Fruit fly (Drosophila melanogaster) whole organism, embryonic: Measurements from ENCODE around the gene Spx.

Experiments
- B-H1 ChIP-seq: fragments of 200-800 bp; sonication (Bioruptor generic); IDR thresholded peaks from 3 replicates; pipeline ENCODE4 v1.3.6; 2022; ENCODE audit warnings: missing biosample characterization, missing genetic modification characterization
- B-H2 ChIP-seq: fragments of 200-800 bp; sonication (Bioruptor generic); optimal IDR thresholded peaks from 2 replicates; lab custom pipeline; 2018; ENCODE audit warnings: missing biosample characterization, mild to moderate bottlenecking, missing genetic modification characterization
- Bteb2 ChIP-seq: fragments of 200-800 bp; sonication (Bioruptor generic); optimal IDR thresholded peaks from 2 replicates; lab custom pipeline; 2016; ENCODE audit warnings: missing biosample characterization, missing genetic modification characterization
- CG1024 ChIP-seq: fragments of 200-800 bp; sonication (Bioruptor generic); IDR thresholded peaks from 2 replicates; pipeline ENCODE4 v1.3.6; 2022; ENCODE audit warnings: missing biosample characterization, missing genetic modification characterization
- CG12744 ChIP-seq: fragments of 200-800 bp; sonication (Bioruptor generic); optimal IDR thresholded peaks from 2 replicates; lab custom pipeline; 2016; ENCODE audit warnings: missing biosample characterization, missing genetic modification characterization
- CG13123 ChIP-seq: fragments of 200-800 bp; sonication (Bioruptor generic); optimal IDR thresholded peaks from 2 replicates; lab custom pipeline; 2016; ENCODE audit warnings: missing biosample characterization, missing genetic modification characterization
- CG13296 ChIP-seq: fragments of 200-800 bp; sonication (Bioruptor generic); optimal IDR thresholded peaks from 3 replicates; lab custom pipeline; 2018; ENCODE audit warnings: missing biosample characterization, mild to moderate bottlenecking, missing genetic modification characterization
- CG14965 ChIP-seq: fragments of 200-800 bp; sonication (Bioruptor generic); optimal IDR thresholded peaks from 2 replicates; lab custom pipeline; 2016; ENCODE audit warnings: missing biosample characterization, missing genetic modification characterization, borderline replicate concordance
- CG15011 ChIP-seq: fragments of 200-800 bp; sonication (Bioruptor generic); optimal IDR thresholded peaks from 3 replicates; lab custom pipeline; 2018; ENCODE audit warnings: missing biosample characterization, mild to moderate bottlenecking, missing genetic modification characterization
- CG15269 ChIP-seq: fragments of 200-800 bp; sonication (Bioruptor generic); optimal IDR thresholded peaks from 2 replicates; lab custom pipeline; 2018; ENCODE audit warnings: missing biosample characterization, mild to moderate bottlenecking, missing genetic modification characterization, moderate library complexity
- CG15514 ChIP-seq: fragments of 200-800 bp; sonication (Bioruptor generic); optimal IDR thresholded peaks from 3 replicates; lab custom pipeline; 2017; ENCODE audit warnings: missing biosample characterization, missing genetic modification characterization, mild to moderate bottlenecking, moderate library complexity, missing genetic modification reagents
- CG1647 ChIP-seq: fragments of 200-800 bp; sonication (Bioruptor generic); optimal IDR thresholded peaks from 3 replicates; lab custom pipeline; 2016; ENCODE audit warnings: missing biosample characterization, missing genetic modification characterization
- CG16815 ChIP-seq: fragments of 200-800 bp; sonication (Bioruptor generic); optimal IDR thresholded peaks from 3 replicates; lab custom pipeline; 2017; ENCODE audit warnings: missing biosample characterization, mild to moderate bottlenecking, missing genetic modification characterization
- CG16863 ChIP-seq: fragments of 200-800 bp; sonication (Bioruptor generic); optimal IDR thresholded peaks from 3 replicates; lab custom pipeline; 2016; ENCODE audit warnings: missing biosample characterization, missing genetic modification characterization
- CG17385 ChIP-seq: fragments of 200-800 bp; sonication (Bioruptor generic); optimal IDR thresholded peaks from 3 replicates; lab custom pipeline; 2018; ENCODE audit warnings: missing biosample characterization, mild to moderate bottlenecking, missing genetic modification characterization
- CG18011 ChIP-seq: fragments of 200-800 bp; sonication (Bioruptor generic); optimal IDR thresholded peaks from 2 replicates; lab custom pipeline; 2017; ENCODE audit warnings: missing biosample characterization, missing genetic modification characterization, mild to moderate bottlenecking, moderate library complexity, missing genotype
- CG18476 ChIP-seq: fragments of 200-800 bp; sonication (Bioruptor generic); optimal IDR thresholded peaks from 2 replicates; lab custom pipeline; 2016; ENCODE audit warnings: missing biosample characterization, mild to moderate bottlenecking, missing genetic modification characterization
- CG18599 ChIP-seq: fragments of 200-800 bp; sonication (Bioruptor generic); optimal IDR thresholded peaks from 3 replicates; lab custom pipeline; 2017; ENCODE audit warnings: missing biosample characterization, missing genetic modification characterization, mild to moderate bottlenecking, moderate library complexity, missing genetic modification reagents
- CG2678 ChIP-seq: fragments of 200-800 bp; sonication (Bioruptor generic); optimal IDR thresholded peaks from 3 replicates; lab custom pipeline; 2019; ENCODE audit warnings: missing biosample characterization, mild to moderate bottlenecking, missing genetic modification characterization, moderate library complexity
- CG2875 ChIP-seq: fragments of 200-800 bp; sonication (Bioruptor generic); optimal IDR thresholded peaks from 2 replicates; lab custom pipeline; 2017; ENCODE audit warnings: missing biosample characterization, mild to moderate bottlenecking, missing genetic modification characterization, missing genetic modification reagents
- CG3407 ChIP-seq: fragments of 200-800 bp; sonication (Bioruptor generic); optimal IDR thresholded peaks from 2 replicates; lab custom pipeline; 2018; ENCODE audit warnings: missing biosample characterization, mild to moderate bottlenecking, missing genetic modification characterization
- CG34376 ChIP-seq: fragments of 200-800 bp; sonication (Bioruptor generic); optimal IDR thresholded peaks from 2 replicates; lab custom pipeline; 2018; ENCODE audit warnings: missing biosample characterization, mild to moderate bottlenecking, missing genetic modification characterization
- CG8388 ChIP-seq: fragments of 200-800 bp; sonication (Bioruptor generic); optimal IDR thresholded peaks from 2 replicates; lab custom pipeline; 2019; ENCODE audit warnings: missing biosample characterization, mild to moderate bottlenecking, missing genetic modification characterization, moderate library complexity
- CG9817 ChIP-seq: fragments of 200-800 bp; sonication (Bioruptor generic); optimal IDR thresholded peaks from 2 replicates; lab custom pipeline; 2018; ENCODE audit warnings: missing biosample characterization, mild to moderate bottlenecking, missing genetic modification characterization, moderate library complexity
- Chrac-16 ChIP-seq: fragments of 200-800 bp; sonication (Bioruptor generic); optimal IDR thresholded peaks from 3 replicates; lab custom pipeline; 2016; ENCODE audit warnings: missing biosample characterization, missing genetic modification characterization
- D19A ChIP-seq: fragments of 200-800 bp; optimal IDR thresholded peaks from 3 replicates; lab custom pipeline; 2019; ENCODE audit warnings: missing biosample characterization, mild to moderate bottlenecking, missing genetic modification characterization, moderate library complexity
- Dref ChIP-seq: fragments of 200-800 bp; sonication (Bioruptor generic); IDR thresholded peaks from 2 replicates; pipeline ENCODE4 v1.3.6; 2022; ENCODE audit warnings: missing biosample characterization, missing genetic modification characterization
- E2f2 ChIP-seq: fragments of 200-800 bp; sonication (Bioruptor generic); IDR thresholded peaks from 2 replicates; pipeline ENCODE4 v1.3.6; 2022; ENCODE audit warnings: missing biosample characterization, missing genetic modification characterization
- Hmr ChIP-seq: fragments of 200-800 bp; sonication (Bioruptor generic); optimal IDR thresholded peaks from 3 replicates; lab custom pipeline; 2017; ENCODE audit warnings: mild to moderate bottlenecking, missing biosample characterization, missing genetic modification reagents, missing genetic modification characterization
- NC2β ChIP-seq: fragments of 200-800 bp; sonication (Bioruptor generic); optimal IDR thresholded peaks from 2 replicates; lab custom pipeline; 2016; ENCODE audit warnings: missing biosample characterization, missing genetic modification characterization
- Rfx ChIP-seq: fragments of 200-800 bp; sonication (Bioruptor generic); IDR thresholded peaks from 2 replicates; pipeline ENCODE4 v1.3.6; 2022; ENCODE audit warnings: missing biosample characterization, missing genetic modification characterization
- Sin3A ChIP-seq: fragments of >200 bp; optimal IDR thresholded peaks from 2 replicates; lab custom pipeline; 2018
- ac ChIP-seq: fragments of 200-800 bp; sonication (Bioruptor generic); optimal IDR thresholded peaks from 3 replicates; lab custom pipeline; 2017; ENCODE audit warnings: missing biosample characterization, mild to moderate bottlenecking, missing genetic modification characterization
- ash1 ChIP-seq: fragments of 200-800 bp; sonication (Bioruptor generic); optimal IDR thresholded peaks from 2 replicates; lab custom pipeline; 2018; ENCODE audit warnings: missing biosample characterization, mild to moderate bottlenecking, missing genetic modification characterization
- cato ChIP-seq: fragments of 200-800 bp; sonication (Bioruptor generic); optimal IDR thresholded peaks from 2 replicates; lab custom pipeline; 2016; ENCODE audit warnings: missing biosample characterization, missing genetic modification characterization, borderline replicate concordance
- cg ChIP-seq: fragments of 200-800 bp; sonication (Bioruptor generic); optimal IDR thresholded peaks from 3 replicates; lab custom pipeline; 2019; ENCODE audit warnings: missing biosample characterization, mild to moderate bottlenecking, missing genetic modification characterization, moderate library complexity
- ci ChIP-seq: fragments of 200-800 bp; sonication (Bioruptor generic); IDR thresholded peaks from 3 replicates; pipeline ENCODE4 v1.3.6; 2022; ENCODE audit warnings: missing biosample characterization, missing genetic modification characterization
- dan ChIP-seq: fragments of 200-800 bp; sonication (Bioruptor generic); IDR thresholded peaks from 2 replicates; pipeline ENCODE4 v1.3.6; 2022; ENCODE audit warnings: missing biosample characterization, missing genetic modification characterization
- dmrt11E ChIP-seq: fragments of 200-800 bp; sonication (Bioruptor generic); optimal IDR thresholded peaks from 3 replicates; lab custom pipeline; 2018; ENCODE audit warnings: missing biosample characterization, mild to moderate bottlenecking, missing genetic modification characterization, moderate library complexity
- exex ChIP-seq: fragments of 200-800 bp; sonication (Bioruptor generic); optimal IDR thresholded peaks from 4 replicates; lab custom pipeline; 2018; ENCODE audit warnings: missing biosample characterization, mild to moderate bottlenecking, missing genetic modification characterization, moderate library complexity
- fd96Cb ChIP-seq: fragments of 200-800 bp; sonication (Bioruptor generic); optimal IDR thresholded peaks from 2 replicates; lab custom pipeline; 2018; ENCODE audit warnings: missing biosample characterization, mild to moderate bottlenecking, missing genetic modification characterization, moderate library complexity
- grn ChIP-seq: fragments of 200-800 bp; sonication (Bioruptor generic); optimal IDR thresholded peaks from 3 replicates; lab custom pipeline; 2017; ENCODE audit warnings: missing biosample characterization, missing genetic modification characterization
- ken ChIP-seq: fragments of 200-800 bp; sonication (Bioruptor generic); IDR thresholded peaks from 3 replicates; pipeline ENCODE4 v1.3.6; 2022; ENCODE audit warnings: missing biosample characterization, missing genetic modification characterization
- kni ChIP-seq: fragments of 200-800 bp; sonication (Bioruptor generic); optimal IDR thresholded peaks from 3 replicates; lab custom pipeline; 2017; ENCODE audit warnings: mild to moderate bottlenecking, missing biosample characterization, missing genetic modification reagents, missing genetic modification characterization
- lmd ChIP-seq: fragments of 200-800 bp; sonication (Bioruptor generic); IDR thresholded peaks from 2 replicates; pipeline ENCODE4 v1.3.6; 2022; ENCODE audit warnings: missing biosample characterization, missing genetic modification characterization
- odd ChIP-seq: fragments of 200-800 bp; sonication (Bioruptor generic); optimal IDR thresholded peaks from 2 replicates; lab custom pipeline; 2017; ENCODE audit warnings: missing biosample characterization, mild to moderate bottlenecking, missing genetic modification characterization
- prd ChIP-seq, 3 experiments: fragments of >200 bp in 2 of 3; fragments of 200-800 bp in 1 of 3; sonication (Bioruptor generic) in 1 of 3; optimal IDR thresholded peaks in 2 of 3; IDR thresholded peaks in 1 of 3; 2 replicates in 2 of 3; 3 replicates in 1 of 3; pipeline versions ENCODE4 v1.3.6 to Lab custom; 2017 to 2022; ENCODE audit warnings: missing biosample characterization in 1 of 3, missing genetic modification characterization in 1 of 3
- pum ChIP-seq: fragments of 200-800 bp; sonication (Bioruptor generic); optimal IDR thresholded peaks from 2 replicates; lab custom pipeline; 2016; ENCODE audit warnings: missing biosample characterization, missing genetic modification characterization
- row ChIP-seq: fragments of 200-800 bp; sonication (Bioruptor generic); IDR thresholded peaks from 3 replicates; pipeline ENCODE4 v1.3.6; 2022; ENCODE audit warnings: missing biosample characterization, missing genetic modification characterization
- stc ChIP-seq: fragments of 200-800 bp; sonication (Bioruptor generic); IDR thresholded peaks from 2 replicates; pipeline ENCODE4 v1.3.6; 2022; ENCODE audit warnings: missing biosample characterization, missing genetic modification characterization

Spx gene

DNA sequence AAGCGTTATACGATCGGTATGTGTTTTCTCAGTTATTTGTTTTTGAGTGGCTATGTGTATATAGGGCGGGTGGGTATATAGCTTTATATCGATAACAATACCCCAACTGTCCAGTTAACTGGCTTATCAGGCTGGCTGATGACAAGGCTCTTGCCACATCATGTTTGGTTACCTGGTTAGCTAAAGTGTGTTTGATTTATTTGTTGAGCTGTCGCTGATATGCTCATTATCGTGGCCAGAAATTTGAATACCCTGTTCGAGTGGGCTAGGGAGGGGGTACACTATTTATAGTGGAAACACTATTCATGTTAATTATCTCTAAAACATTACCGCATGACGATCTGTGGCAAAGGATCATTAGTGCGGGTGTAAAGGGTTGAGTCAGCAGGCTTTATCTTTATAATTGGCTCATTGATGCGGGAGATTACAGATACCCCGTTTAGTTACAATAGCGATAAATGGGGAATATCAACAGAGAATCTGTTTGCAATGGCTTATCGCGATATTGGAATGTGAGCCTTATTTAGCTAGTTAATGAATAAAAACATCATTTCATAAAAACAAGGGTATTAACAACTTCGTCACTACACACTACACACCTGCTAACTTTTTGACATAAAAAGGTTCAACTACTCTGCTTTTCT is 2.6 kb upstream of the Spx start (continued):
- TF ChIP-seq D19A (tag; lab: Kevin White, UChicago), result no peak
- TF ChIP-seq CG17385 (GFP tag; lab: Kevin White, UChicago), result no peak
- TF ChIP-seq CG13123 (GFP tag; lab: Kevin White, UChicago), result no peak
- no peak for TF ChIP-seq CG16815 (GFP tag; lab: Kevin White, UChicago)
- TF ChIP-seq CG15514 (GFP tag; lab: Kevin White, UChicago), result no peak
- no peak for TF ChIP-seq ash1
- TF ChIP-seq CG18476 (GFP tag; lab: Kevin White, UChicago), result no peak
- no peak for TF ChIP-seq kni (GFP tag; lab: Kevin White, UChicago)
- TF ChIP-seq CG16863 (GFP tag; lab: Kevin White, UChicago), result no peak
- TF ChIP-seq CG14965 (GFP tag; lab: Kevin White, UChicago), result no peak
- no peak for TF ChIP-seq B-H1 (GFP tag; lab: Robert Waterston, UW)
- no peak for TF ChIP-seq CG8388 (GFP tag; lab: Kevin White, UChicago)
- no peak for TF ChIP-seq Chrac-16 (GFP tag; lab: Kevin White, UChicago)
- no peak for TF ChIP-seq Sin3A (lab: Kevin White, UChicago)
- no peak for TF ChIP-seq CG15269 (tag; lab: Kevin White, UChicago)
- TF ChIP-seq ci (GFP tag; lab: Robert Waterston, UW), result 0 out of 3 replicates have a peak, but pooled peaks have one; percentile 12
- TF ChIP-seq pum (GFP tag; lab: Kevin White, UChicago), result no peak
- TF ChIP-seq ken, result no peak
- TF ChIP-seq cato (GFP tag; lab: Kevin White, UChicago), result no peak
- TF ChIP-seq CG1647 (GFP tag; lab: Kevin White, UChicago), result no peak
- TF ChIP-seq CG9817 (tag; lab: Kevin White, UChicago), result no peak
- TF ChIP-seq stc (GFP tag; lab: Robert Waterston, UW), result peak; percentile 8; the same call in 1 of the 2 replicates
- no peak for TF ChIP-seq Rfx (GFP tag; lab: Robert Waterston, UW)
- TF ChIP-seq lmd, result no peak
- TF ChIP-seq Dref, result no peak
- no peak for TF ChIP-seq cg (GFP tag; lab: Kevin White, UChicago)
- TF ChIP-seq Bteb2 (GFP tag; lab: Kevin White, UChicago), result no peak
- TF ChIP-seq odd (GFP tag; lab: Kevin White, UChicago), result no peak
- TF ChIP-seq B-H2 (GFP tag; lab: Kevin White, UChicago), result no peak
- TF ChIP-seq CG34376 (GFP tag; lab: Kevin White, UChicago), result peak; percentile 60
- TF ChIP-seq exex (tag; lab: Kevin White, UChicago), result peak; percentile 87
- no peak for TF ChIP-seq dmrt11E (tag; lab: Kevin White, UChicago)
- TF ChIP-seq dan, result no peak
- peak; percentile 39 for TF ChIP-seq grn (GFP tag; lab: Kevin White, UChicago)
- TF ChIP-seq CG12744 (GFP tag; lab: Kevin White, UChicago), result no peak
- TF ChIP-seq, all 482 proteins: peak for 13

DNA sequence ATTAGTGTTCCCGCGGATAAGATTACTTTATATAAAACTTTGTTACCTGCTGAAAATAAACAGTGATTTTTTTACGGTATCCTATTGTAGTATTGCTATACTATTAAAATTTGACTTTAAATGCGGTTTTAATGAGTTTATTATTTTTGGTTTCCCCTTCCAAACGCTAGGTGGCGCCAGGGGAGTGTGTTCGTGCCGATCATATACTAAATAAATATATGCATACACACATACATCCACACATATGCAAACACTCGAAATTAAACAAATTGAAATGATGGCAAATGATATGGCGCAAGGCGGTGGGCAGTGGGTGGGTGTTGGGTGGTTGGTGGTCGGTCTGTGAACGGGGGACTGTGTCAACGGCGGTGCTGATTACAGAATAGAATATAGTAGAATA is 1.9 kb upstream of the Spx start:
- TF ChIP-seq CG14965 (GFP tag; lab: Kevin White, UChicago), result peak; percentile 91
- peak; percentile 20 for TF ChIP-seq CG2678 (tag; lab: Kevin White, UChicago)
- no peak for TF ChIP-seq fd96Cb (tag; lab: Kevin White, UChicago)
- no peak for TF ChIP-seq NC2β (GFP tag; lab: Kevin White, UChicago)
- TF ChIP-seq Hmr (GFP tag; lab: Kevin White, UChicago), result peak; percentile 20
- peak; percentile 6 for TF ChIP-seq CG3407
- TF ChIP-seq CG18011 (GFP tag; lab: Kevin White, UChicago), result no peak
- no peak for TF ChIP-seq prd (optimal IDR thresholded peaks at IDR 0.05; lab: Kevin White, UChicago)
- TF ChIP-seq prd (GFP tag; IDR thresholded peaks at IDR 0.05; lab: Robert Waterston, UW), result no peak
- no peak for TF ChIP-seq row (GFP tag; lab: Robert Waterston, UW)
- TF ChIP-seq CG2875, result peak; percentile 6
- TF ChIP-seq E2f2 (GFP tag; lab: Robert Waterston, UW), result no peak
- 0 out of 2 replicates have a peak, but pooled peaks have one; percentile 11 for TF ChIP-seq CG1024 (GFP tag; lab: Robert Waterston, UW)
- no peak for TF ChIP-seq CG15011 (GFP tag; lab: Kevin White, UChicago)
- TF ChIP-seq CG13296 (GFP tag; lab: Kevin White, UChicago), result peak; percentile 13
- no peak for TF ChIP-seq ac (GFP tag; lab: Kevin White, UChicago)
- no peak for TF ChIP-seq CG18599 (GFP tag; lab: Kevin White, UChicago)
